Fruit fly (Drosophila melanogaster): ENCODE measurements around the gene RhoGEF64C.

DNA sequence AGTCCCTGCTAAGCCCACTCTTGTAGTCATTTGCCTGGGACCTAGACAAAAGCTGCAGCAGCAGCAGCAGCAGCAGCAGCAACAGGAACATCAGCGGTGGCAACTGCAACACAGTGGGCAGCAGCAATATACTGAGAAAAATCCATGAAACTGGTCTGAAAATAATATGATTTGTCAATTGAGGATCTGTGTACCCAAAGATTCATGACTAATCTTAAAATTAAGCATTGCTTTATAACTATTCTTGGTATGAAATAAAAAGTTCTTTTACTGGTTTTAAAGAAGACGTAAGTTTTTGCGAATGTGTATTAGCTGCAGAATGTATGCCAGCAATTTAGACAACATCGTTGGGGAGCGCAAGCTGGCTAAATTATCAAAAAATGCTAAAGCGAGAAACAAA is 39.1 kb downstream of the RhoGEF64C start:
- TF ChIP-seq pan (optimal IDR thresholded peaks at IDR 0.05) = no peak
- TF ChIP-seq CG8478 (optimal IDR thresholded peaks at IDR 0.05) = no peak
- TF ChIP-seq EcR (GFP tag; optimal IDR thresholded peaks at IDR 0.05) = no peak
- no peak for TF ChIP-seq usp (GFP tag; optimal IDR thresholded peaks at IDR 0.05)
- TF ChIP-seq psq (optimal IDR thresholded peaks at IDR 0.05) = no peak
- no peak for TF ChIP-seq Dll (optimal IDR thresholded peaks at IDR 0.05)
